Worm (Caenorhabditis elegans): ENCODE measurements around the gene rpn-5.

- TF ChIP-seq nhr-25 (tag; optimal IDR thresholded peaks at IDR 0.05) (peak; percentile 78), snpc-4 (tag; optimal IDR thresholded peaks at IDR 0.05) (peak; percentile 49), ceh-82 (tag; optimal IDR thresholded peaks at IDR 0.05) (no peak), ztf-11 (tag; optimal IDR thresholded peaks at IDR 0.05) (no peak), ceh-9 (tag; optimal IDR thresholded peaks at IDR 0.05) (no peak), ama-1 (optimal IDR thresholded peaks at IDR 0.05) (no peak), nhr-23 (tag; optimal IDR thresholded peaks at IDR 0.05) (peak; percentile 87), lin-39 (tag; optimal IDR thresholded peaks at IDR 0.05) (peak; percentile 68), nhr-77 (tag; optimal IDR thresholded peaks at IDR 0.05) (no peak), elt-3 (tag; optimal IDR thresholded peaks at IDR 0.05) (no peak), pqm-1 (tag; optimal IDR thresholded peaks at IDR 0.05) (peak; percentile 22), ceh-16 (tag; optimal IDR thresholded peaks at IDR 0.05) (no peak), elt-1 (tag; optimal IDR thresholded peaks at IDR 0.05) (no peak)
Measured at ce11 chrII:4698266-4698771, at the start of gene rpn-5, which contains the start of gene scc-1.
